Comparison of ENCODE assay signal across 4 fruit fly cellular contexts in genomic region chr3R:24910097-24910496, dm6.
TF ChIP-seq lines count a peak whose summit lies in the region.

No protein-coding gene starts in this region.

- TF ChIP-seq CTCF in whole organism, embryonic (GFP tag; optimal IDR thresholded peaks at IDR 0.05; lab: Kevin White, UChicago), result no peak

TF ChIP-seq in whole organism, adult, 20 proteins besides CTCF, POLR2A, EP300 and RAD21:
- TF ChIP-seq CG5204 (GFP tag; optimal IDR thresholded peaks at IDR 0.05; lab: Kevin White, UChicago) (no peak), kay (GFP tag; lab: Kevin White, UChicago; ENCODE audit: borderline replicate concordance) (peak; percentile 48)

TF ChIP-seq in whole organism, embryonic, 481 proteins besides CTCF, POLR2A, EP300 and RAD21 (continues in another document):
- TF ChIP-seq CG8089 (GFP tag; optimal IDR thresholded peaks at IDR 0.05; lab: Kevin White, UChicago) (no peak), NC2β (GFP tag; optimal IDR thresholded peaks at IDR 0.05; lab: Kevin White, UChicago) (no peak), slbo (GFP tag; IDR thresholded peaks at IDR 0.05; lab: Robert Waterston, UW) (0 out of 2 replicates have a peak, but pooled peaks have one; percentile 3), CG31224 (GFP tag; IDR thresholded peaks at IDR 0.05; lab: Robert Waterston, UW) (no peak), CG17802 (tag; optimal IDR thresholded peaks at IDR 0.05; lab: Kevin White, UChicago) (no peak), MESR4 (GFP tag; optimal IDR thresholded peaks at IDR 0.05; lab: Kevin White, UChicago) (no peak), CG15601 (tag; optimal IDR thresholded peaks at IDR 0.05; lab: Kevin White, UChicago) (no peak), chif (GFP tag; optimal IDR thresholded peaks at IDR 0.05; lab: Kevin White, UChicago) (no peak), Gug (GFP tag; IDR thresholded peaks at IDR 0.05; lab: Robert Waterston, UW) (no peak), lilli (GFP tag; optimal IDR thresholded peaks at IDR 0.05; lab: Kevin White, UChicago) (no peak), z (GFP tag; IDR thresholded peaks at IDR 0.05; lab: Robert Waterston, UW) (no peak), CG4730 (GFP tag; IDR thresholded peaks at IDR 0.05; lab: Robert Waterston, UW) (no peak), sisA (GFP tag; IDR thresholded peaks at IDR 0.05; lab: Robert Waterston, UW) (peak; percentile 34; the same call in 1 of the 2 replicates), CG13624 (GFP tag; optimal IDR thresholded peaks at IDR 0.05; lab: Kevin White, UChicago) (no peak), CG14050 (GFP tag; IDR thresholded peaks at IDR 0.05; lab: Robert Waterston, UW) (no peak), gt (GFP tag; IDR thresholded peaks at IDR 0.05; lab: Robert Waterston, UW) (no peak), CG9727 (GFP tag; optimal IDR thresholded peaks at IDR 0.05; lab: Kevin White, UChicago) (no peak), Xbp1 (GFP tag; optimal IDR thresholded peaks at IDR 0.05; lab: Kevin White, UChicago) (no peak), CG7839 (tag; optimal IDR thresholded peaks at IDR 0.05; lab: Kevin White, UChicago) (no peak), CG3281 (GFP tag; optimal IDR thresholded peaks at IDR 0.05; lab: Kevin White, UChicago) (no peak), CG16779 (GFP tag; IDR thresholded peaks at IDR 0.05; lab: Robert Waterston, UW) (no peak), CG34224 (GFP tag; IDR thresholded peaks at IDR 0.05; lab: Robert Waterston, UW; ENCODE audit: partially characterized antibody) (no peak), CG4854 (GFP tag; optimal IDR thresholded peaks at IDR 0.05; lab: Kevin White, UChicago) (no peak), Fer2 (tag; optimal IDR thresholded peaks at IDR 0.05; lab: Kevin White, UChicago) (no peak), Ptx1 (GFP tag; IDR thresholded peaks at IDR 0.05; lab: Robert Waterston, UW) (0 out of 2 replicates have a peak, but pooled peaks have one; percentile 28), H15 (GFP tag; IDR thresholded peaks at IDR 0.05; lab: Robert Waterston, UW) (no peak), CG6654 (GFP tag; optimal IDR thresholded peaks at IDR 0.05; lab: Kevin White, UChicago) (no peak), prd (optimal IDR thresholded peaks at IDR 0.05; lab: Kevin White, UChicago) (no peak), prd (GFP tag; IDR thresholded peaks at IDR 0.05; lab: Robert Waterston, UW) (peak; percentile 37; the same call in 1 of the 3 replicates), Drgx (GFP tag; IDR thresholded peaks at IDR 0.05; lab: Robert Waterston, UW) (peak; percentile 81), nau (GFP tag; optimal IDR thresholded peaks at IDR 0.05; lab: Kevin White, UChicago) (no peak)

TF ChIP-seq in whole organism, prepupa, 60 proteins besides CTCF, POLR2A, EP300 and RAD21 (continues in another document):
- peak; percentile 50 for TF ChIP-seq achi (GFP tag; optimal IDR thresholded peaks at IDR 0.05; lab: Kevin White, UChicago)
- peak; percentile 60 for TF ChIP-seq OdsH (GFP tag; optimal IDR thresholded peaks at IDR 0.05; lab: Kevin White, UChicago)
- TF ChIP-seq Sox14 (GFP tag; optimal IDR thresholded peaks at IDR 0.05; lab: Kevin White, UChicago), result no peak
- peak; percentile 43 for TF ChIP-seq CG11762 (GFP tag; optimal IDR thresholded peaks at IDR 0.05; lab: Kevin White, UChicago; ENCODE audit: insufficient read depth)
- no peak for TF ChIP-seq CG3032 (tag; optimal IDR thresholded peaks at IDR 0.05; lab: Kevin White, UChicago)
- TF ChIP-seq CG6808 (GFP tag; optimal IDR thresholded peaks at IDR 0.05; lab: Kevin White, UChicago), result no peak
- peak; percentile 21 for TF ChIP-seq CG11902 (GFP tag; optimal IDR thresholded peaks at IDR 0.05; lab: Kevin White, UChicago)
- no peak for TF ChIP-seq Ets21C (GFP tag; optimal IDR thresholded peaks at IDR 0.05; lab: Kevin White, UChicago)
- no peak for TF ChIP-seq Sox15 (GFP tag; optimal IDR thresholded peaks at IDR 0.05; lab: Kevin White, UChicago)
- TF ChIP-seq dsx (GFP tag; optimal IDR thresholded peaks at IDR 0.05; lab: Kevin White, UChicago; ENCODE audit: poor library complexity, severe bottlenecking), result no peak
- no peak for TF ChIP-seq CG8319 (GFP tag; optimal IDR thresholded peaks at IDR 0.05; lab: Kevin White, UChicago)
- no peak for TF ChIP-seq Eip93F (GFP tag; optimal IDR thresholded peaks at IDR 0.05; lab: Kevin White, UChicago)
- TF ChIP-seq Hr39 (GFP tag; optimal IDR thresholded peaks at IDR 0.05; lab: Kevin White, UChicago), result no peak
- TF ChIP-seq CG32006 (GFP tag; optimal IDR thresholded peaks at IDR 0.05; lab: Kevin White, UChicago), result peak; percentile 79
- peak; percentile 77 for TF ChIP-seq CG6163 (GFP tag; IDR thresholded peaks at IDR 0.05; lab: Robert Waterston, UW)
- TF ChIP-seq spab (GFP tag; optimal IDR thresholded peaks at IDR 0.05; lab: Kevin White, UChicago), result no peak
- no peak for TF ChIP-seq vri (GFP tag; optimal IDR thresholded peaks at IDR 0.05; lab: Kevin White, UChicago)
- no peak for TF ChIP-seq CG31627 (GFP tag; optimal IDR thresholded peaks at IDR 0.05; lab: Kevin White, UChicago)
- no peak for TF ChIP-seq Eip75B (GFP tag; optimal IDR thresholded peaks at IDR 0.05; lab: Kevin White, UChicago)
- no peak for TF ChIP-seq Met (GFP tag; optimal IDR thresholded peaks at IDR 0.05; lab: Kevin White, UChicago)
- no peak for TF ChIP-seq svp (GFP tag; lab: Kevin White, UChicago)
- TF ChIP-seq CG6854 (GFP tag; optimal IDR thresholded peaks at IDR 0.05; lab: Kevin White, UChicago), result no peak
- peak; percentile 2 for TF ChIP-seq CG8632 (GFP tag; optimal IDR thresholded peaks at IDR 0.05; lab: Kevin White, UChicago)
- TF ChIP-seq salr (GFP tag; optimal IDR thresholded peaks at IDR 0.05; lab: Kevin White, UChicago), result no peak
- TF ChIP-seq fkh (GFP tag; optimal IDR thresholded peaks at IDR 0.05; lab: Kevin White, UChicago), result no peak
- peak; percentile 53; the same call in 1 of the 2 replicates for TF ChIP-seq Gug (GFP tag; IDR thresholded peaks at IDR 0.05; lab: Robert Waterston, UW)
- peak; percentile 24 for TF ChIP-seq CG10669 (GFP tag; optimal IDR thresholded peaks at IDR 0.05; lab: Kevin White, UChicago)
- TF ChIP-seq Eip78C (GFP tag; lab: Kevin White, UChicago), result peak; percentile 85
- peak; percentile 73 for TF ChIP-seq CG6276 (GFP tag; optimal IDR thresholded peaks at IDR 0.05; lab: Kevin White, UChicago)
- TF ChIP-seq Lpt (GFP tag; optimal IDR thresholded peaks at IDR 0.05; lab: Kevin White, UChicago), result peak; percentile 47
- peak; percentile 28 for TF ChIP-seq CG34406 (GFP tag; optimal IDR thresholded peaks at IDR 0.05; lab: Kevin White, UChicago)
- TF ChIP-seq CG3919 (GFP tag; optimal IDR thresholded peaks at IDR 0.05; lab: Kevin White, UChicago), result peak; percentile 56

TF ChIP-seq in whole organism, pupa, 21 proteins besides CTCF, POLR2A, EP300 and RAD21:
- TF ChIP-seq CG4496 (GFP tag; IDR thresholded peaks at IDR 0.05; lab: Robert Waterston, UW), result peak; percentile 86
- TF ChIP-seq CG12605 (GFP tag; IDR thresholded peaks at IDR 0.05; lab: Robert Waterston, UW), result peak; percentile 54; the same call in 1 of the 2 replicates
- peak; percentile 50 for TF ChIP-seq Pif1B (GFP tag; optimal IDR thresholded peaks at IDR 0.05; lab: Kevin White, UChicago)
- peak; percentile 2 for TF ChIP-seq CG34367 (tag; optimal IDR thresholded peaks at IDR 0.05; lab: Kevin White, UChicago)
- TF ChIP-seq fd96Ca (GFP tag; IDR thresholded peaks at IDR 0.05; lab: Robert Waterston, UW), result peak; percentile 77; the same call in 2 of the 3 replicates
- no peak for TF ChIP-seq CG14655 (GFP tag; optimal IDR thresholded peaks at IDR 0.05; lab: Kevin White, UChicago)
- TF ChIP-seq CG9948 (tag; optimal IDR thresholded peaks at IDR 0.05; lab: Kevin White, UChicago), result no peak
- peak; percentile 41 for TF ChIP-seq CG17806 (tag; optimal IDR thresholded peaks at IDR 0.05; lab: Kevin White, UChicago)
- TF ChIP-seq CG8159 (tag; optimal IDR thresholded peaks at IDR 0.05; lab: Kevin White, UChicago), result peak; percentile 39
- TF ChIP-seq Ets98B (GFP tag; IDR thresholded peaks at IDR 0.05; lab: Robert Waterston, UW), result peak; percentile 86
- no peak for TF ChIP-seq D1 (tag; optimal IDR thresholded peaks at IDR 0.05; lab: Kevin White, UChicago)
- TF ChIP-seq Pif1A (GFP tag; optimal IDR thresholded peaks at IDR 0.05; lab: Kevin White, UChicago), result no peak
- TF ChIP-seq CG32121 (GFP tag; IDR thresholded peaks at IDR 0.05; lab: Robert Waterston, UW), result peak; percentile 87
- TF ChIP-seq Snoo (tag; optimal IDR thresholded peaks at IDR 0.05; lab: Kevin White, UChicago), result no peak
- TF ChIP-seq CG8301 (tag; optimal IDR thresholded peaks at IDR 0.05; lab: Kevin White, UChicago), result peak; percentile 66
- TF ChIP-seq rn (GFP tag; IDR thresholded peaks at IDR 0.05; lab: Robert Waterston, UW), result peak; percentile 65
- peak; percentile 23 for TF ChIP-seq CG15710 (tag; optimal IDR thresholded peaks at IDR 0.05; lab: Kevin White, UChicago)
- TF ChIP-seq gl (tag; optimal IDR thresholded peaks at IDR 0.05; lab: Kevin White, UChicago), result no peak
- no peak for TF ChIP-seq CG13204 (GFP tag; optimal IDR thresholded peaks at IDR 0.05; lab: Kevin White, UChicago)
- no peak for TF ChIP-seq EcR (GFP tag; optimal IDR thresholded peaks at IDR 0.05; lab: Kevin White, UChicago)
- no peak for TF ChIP-seq CG10348 (GFP tag; IDR thresholded peaks at IDR 0.05; lab: Robert Waterston, UW)
TF ChIP-seq in whole organism, pupa: peak in this region for 12.
